Fruit fly (Drosophila melanogaster) whole organism, embryonic: Measurements from ENCODE around the gene CG31922.
A peak's percentile ranks its signal among the peaks of the same experiment; 100 is the strongest.

ENCODE experiments used
- CG10543 ChIP-seq: fragments of 200-800 bp; sonication (Bioruptor generic); optimal IDR thresholded peaks from 3 replicates; lab custom pipeline; 2017; ENCODE audit warnings: missing biosample characterization, mild to moderate bottlenecking, missing genetic modification characterization, moderate library complexity
- CG10654 ChIP-seq: fragments of 200-800 bp; sonication (Bioruptor generic); optimal IDR thresholded peaks from 2 replicates; lab custom pipeline; 2016; ENCODE audit warnings: missing biosample characterization, missing genetic modification characterization
- CG12236 ChIP-seq: fragments of 200-800 bp; sonication (Bioruptor generic); optimal IDR thresholded peaks from 2 replicates; lab custom pipeline; 2016; ENCODE audit warnings: missing biosample characterization, missing genetic modification characterization
- CG14860 ChIP-seq: fragments of 200-800 bp; sonication (Bioruptor generic); IDR thresholded peaks from 3 replicates; pipeline ENCODE4 v1.3.6; 2022; ENCODE audit warnings: missing biosample characterization, missing genetic modification characterization; ENCODE audit not compliant: partially characterized antibody
- CG15601 ChIP-seq: fragments of 200-800 bp; sonication (Bioruptor generic); optimal IDR thresholded peaks from 3 replicates; lab custom pipeline; 2019; ENCODE audit warnings: missing biosample characterization, mild to moderate bottlenecking, missing genetic modification characterization, moderate library complexity
- CG2129 ChIP-seq: fragments of 200-800 bp; sonication (Bioruptor generic); IDR thresholded peaks from 2 replicates; pipeline ENCODE4 v1.3.6; 2022; ENCODE audit warnings: missing biosample characterization, missing genetic modification characterization; ENCODE audit not compliant: partially characterized antibody
- CG2889 ChIP-seq: fragments of 200-800 bp; sonication (Bioruptor generic); IDR thresholded peaks from 3 replicates; pipeline ENCODE4 v1.3.6; 2022; ENCODE audit warnings: missing biosample characterization, missing genetic modification characterization
- CG30403 ChIP-seq: fragments of 200-800 bp; sonication (Bioruptor generic); optimal IDR thresholded peaks from 3 replicates; lab custom pipeline; 2016; ENCODE audit warnings: missing biosample characterization, missing genetic modification characterization
- CG30431 ChIP-seq: fragments of 200-800 bp; sonication (Bioruptor generic); optimal IDR thresholded peaks from 2 replicates; lab custom pipeline; 2017; ENCODE audit warnings: missing biosample characterization, missing genetic modification characterization
- CG31224 ChIP-seq: fragments of 200-800 bp; sonication (Bioruptor generic); IDR thresholded peaks from 2 replicates; pipeline ENCODE4 v1.3.6; 2022; ENCODE audit warnings: missing biosample characterization, missing genetic modification characterization
- CG3726 ChIP-seq: fragments of 200-800 bp; sonication (Bioruptor generic); IDR thresholded peaks from 3 replicates; pipeline ENCODE4, ENCODE4 v1.3.6; 2022; ENCODE audit warnings: missing biosample characterization, missing genetic modification characterization
- CG6765 ChIP-seq: fragments of 200-800 bp; sonication (Bioruptor generic); optimal IDR thresholded peaks from 3 replicates; lab custom pipeline; 2017; ENCODE audit warnings: missing biosample characterization, mild to moderate bottlenecking, missing genetic modification characterization
- CG7839 ChIP-seq: fragments of 200-800 bp; sonication (Bioruptor generic); optimal IDR thresholded peaks from 3 replicates; lab custom pipeline; 2018; ENCODE audit warnings: missing biosample characterization, mild to moderate bottlenecking, missing genetic modification characterization, moderate library complexity
- CG7987 ChIP-seq: fragments of 200-800 bp; sonication (Bioruptor generic); optimal IDR thresholded peaks from 2 replicates; lab custom pipeline; 2018; ENCODE audit warnings: missing biosample characterization, mild to moderate bottlenecking, missing genetic modification characterization, moderate library complexity
- CG8089 ChIP-seq: fragments of 200-800 bp; sonication (Bioruptor generic); optimal IDR thresholded peaks from 3 replicates; lab custom pipeline; 2016; ENCODE audit warnings: missing biosample characterization, missing genetic modification characterization
- CG8478 ChIP-seq: fragments of >200 bp; optimal IDR thresholded peaks from 2 replicates; lab custom pipeline; 2018
- CG9609 ChIP-seq: fragments of 200-800 bp; sonication (Bioruptor generic); optimal IDR thresholded peaks from 3 replicates; lab custom pipeline; 2016; ENCODE audit warnings: missing biosample characterization, missing genetic modification characterization
- CrebB ChIP-seq: fragments of 200-800 bp; sonication (Bioruptor generic); optimal IDR thresholded peaks from 3 replicates; lab custom pipeline; 2018; ENCODE audit warnings: missing biosample characterization, mild to moderate bottlenecking, missing genetic modification characterization
- D ChIP-seq, 2 experiments: fragments of 200-800 bp in 1 of 2; fragments of >200 bp in 1 of 2; sonication (Bioruptor generic) in 1 of 2; optimal IDR thresholded peaks; 2 replicates in 1 of 2; 3 replicates in 1 of 2; lab custom pipeline; 2017; ENCODE audit warnings: mild to moderate bottlenecking in 1 of 2, missing biosample characterization in 1 of 2, missing genetic modification characterization in 1 of 2, missing genetic modification reagents in 1 of 2
- HLH54F ChIP-seq: fragments of 200-800 bp; sonication (Bioruptor generic); optimal IDR thresholded peaks from 3 replicates; lab custom pipeline; 2016; ENCODE audit warnings: missing biosample characterization, missing genetic modification characterization
- Hey ChIP-seq: fragments of 200-800 bp; sonication (Bioruptor generic); optimal IDR thresholded peaks from 3 replicates; lab custom pipeline; 2018; ENCODE audit warnings: missing biosample characterization, mild to moderate bottlenecking, missing genetic modification characterization
- HmgZ ChIP-seq: fragments of 200-800 bp; sonication (Bioruptor generic); optimal IDR thresholded peaks from 2 replicates; lab custom pipeline; 2018; ENCODE audit warnings: missing biosample characterization, mild to moderate bottlenecking, missing genetic modification characterization
- Jarid2 ChIP-seq: fragments of 200-800 bp; sonication (Bioruptor generic); optimal IDR thresholded peaks from 3 replicates; lab custom pipeline; 2017; ENCODE audit warnings: mild to moderate bottlenecking, missing biosample characterization, missing genetic modification reagents, missing genetic modification characterization
- MESR4 ChIP-seq: fragments of 200-800 bp; sonication (Bioruptor generic); optimal IDR thresholded peaks from 2 replicates; lab custom pipeline; 2018; ENCODE audit warnings: missing biosample characterization, mild to moderate bottlenecking, missing genetic modification characterization, moderate library complexity
- Nf-YB ChIP-seq: fragments of 200-800 bp; sonication (Bioruptor generic); optimal IDR thresholded peaks from 3 replicates; lab custom pipeline; 2019; ENCODE audit warnings: missing biosample characterization, mild to moderate bottlenecking, missing genetic modification characterization, moderate library complexity
- Scr ChIP-seq: fragments of 200-800 bp; sonication (Bioruptor generic); IDR thresholded peaks from 2 replicates; pipeline ENCODE4 v1.3.6; 2022; ENCODE audit warnings: missing biosample characterization, missing genetic modification characterization; ENCODE audit not compliant: partially characterized antibody
- Side ChIP-seq: fragments of 200-800 bp; sonication (Bioruptor generic); optimal IDR thresholded peaks from 2 replicates; lab custom pipeline; 2016; ENCODE audit warnings: missing biosample characterization, missing genetic modification characterization
- Six4 ChIP-seq: fragments of 200-800 bp; sonication (Bioruptor generic); optimal IDR thresholded peaks from 2 replicates; lab custom pipeline; 2016; ENCODE audit warnings: missing biosample characterization, missing genetic modification characterization
- Tbp ChIP-seq: fragments of >200 bp; optimal IDR thresholded peaks from 2 replicates; lab custom pipeline; 2018; ENCODE audit warnings: missing biosample characterization, missing genetic modification characterization
- amos ChIP-seq: fragments of 200-800 bp; sonication (Bioruptor generic); IDR thresholded peaks from 2 replicates; pipeline ENCODE4 v1.3.6; 2022; ENCODE audit warnings: missing biosample characterization, missing genetic modification characterization; ENCODE audit not compliant: partially characterized antibody
- bigmax ChIP-seq: fragments of 200-800 bp; sonication (Bioruptor generic); optimal IDR thresholded peaks from 2 replicates; lab custom pipeline; 2018; ENCODE audit warnings: missing biosample characterization, mild to moderate bottlenecking, missing genetic modification characterization
- cad ChIP-seq: fragments of >200 bp; optimal IDR thresholded peaks from 2 replicates; lab custom pipeline; 2017; ENCODE audit warnings: missing biosample characterization, missing genetic modification characterization
- chinmo ChIP-seq: fragments of 200-800 bp; sonication (Bioruptor generic); IDR thresholded peaks from 4 replicates; pipeline ENCODE4 v1.3.6; 2022; ENCODE audit warnings: missing biosample characterization, missing genetic modification characterization; ENCODE audit not compliant: partially characterized antibody
- chn ChIP-seq: fragments of 200-800 bp; sonication (Bioruptor generic); optimal IDR thresholded peaks from 2 replicates; lab custom pipeline; 2016; ENCODE audit warnings: missing biosample characterization, missing genetic modification characterization
- dati ChIP-seq: fragments of 200-800 bp; sonication (Bioruptor generic); IDR thresholded peaks from 2 replicates; pipeline ENCODE4 v1.3.6; 2022; ENCODE audit warnings: missing biosample characterization, missing genetic modification characterization
- dimm ChIP-seq: fragments of 200-800 bp; sonication (Bioruptor generic); IDR thresholded peaks from 2 replicates; pipeline ENCODE4 v1.3.6; 2022; ENCODE audit warnings: missing biosample characterization, missing genetic modification characterization
- fru ChIP-seq: fragments of >200 bp; optimal IDR thresholded peaks from 2 replicates; lab custom pipeline; 2017
- fu2 ChIP-seq: fragments of 200-800 bp; sonication (Bioruptor generic); optimal IDR thresholded peaks from 2 replicates; lab custom pipeline; 2016; ENCODE audit warnings: missing biosample characterization, missing genetic modification characterization
- gfzf ChIP-seq: fragments of 200-800 bp; sonication (Bioruptor generic); optimal IDR thresholded peaks from 2 replicates; lab custom pipeline; 2016; ENCODE audit warnings: missing biosample characterization, mild to moderate bottlenecking, missing genetic modification characterization, moderate library complexity
- gro ChIP-seq: fragments of 200-800 bp; sonication (Bioruptor generic); optimal IDR thresholded peaks from 2 replicates; lab custom pipeline; 2016; ENCODE audit warnings: missing biosample characterization, missing genetic modification characterization
- mam ChIP-seq: fragments of 200-800 bp; sonication (Bioruptor generic); optimal IDR thresholded peaks from 3 replicates; lab custom pipeline; 2016; ENCODE audit warnings: missing biosample characterization, missing genetic modification characterization
- mirr ChIP-seq: fragments of 200-800 bp; sonication (Bioruptor generic); optimal IDR thresholded peaks from 3 replicates; lab custom pipeline; 2018; ENCODE audit warnings: missing biosample characterization, mild to moderate bottlenecking, missing genetic modification characterization
- nerfin-2 ChIP-seq: fragments of 200-800 bp; sonication (Bioruptor generic); IDR thresholded peaks from 2 replicates; pipeline ENCODE4 v1.3.6; 2022; ENCODE audit warnings: missing biosample characterization, missing genetic modification characterization; ENCODE audit not compliant: partially characterized antibody
- otp ChIP-seq: fragments of 200-800 bp; sonication (Bioruptor generic); IDR thresholded peaks from 3 replicates; pipeline ENCODE4, ENCODE4 v1.3.6; 2022; ENCODE audit warnings: missing biosample characterization, missing genetic modification characterization
- pnt ChIP-seq: fragments of 200-800 bp; sonication (Bioruptor generic); optimal IDR thresholded peaks from 3 replicates; lab custom pipeline; 2016; ENCODE audit warnings: missing biosample characterization, missing genetic modification characterization
- prd ChIP-seq, 3 experiments: fragments of >200 bp in 2 of 3; fragments of 200-800 bp in 1 of 3; sonication (Bioruptor generic) in 1 of 3; optimal IDR thresholded peaks in 2 of 3; IDR thresholded peaks in 1 of 3; 2 replicates in 2 of 3; 3 replicates in 1 of 3; pipeline versions ENCODE4 v1.3.6 to Lab custom; 2017 to 2022; ENCODE audit warnings: missing biosample characterization in 1 of 3, missing genetic modification characterization in 1 of 3
- run ChIP-seq: fragments of 200-800 bp; sonication (Bioruptor generic); optimal IDR thresholded peaks from 3 replicates; lab custom pipeline; 2018; ENCODE audit warnings: missing biosample characterization, mild to moderate bottlenecking, missing genetic modification characterization
- sc ChIP-seq, 3 experiments: fragments of >200 bp in 2 of 3; fragments of 200-800 bp in 1 of 3; sonication (Bioruptor generic) in 1 of 3; optimal IDR thresholded peaks; 2 replicates in 2 of 3; 3 replicates in 1 of 3; lab custom pipeline; 2017; ENCODE audit warnings: mild to moderate bottlenecking in 1 of 3, missing biosample characterization in 1 of 3, missing genetic modification characterization in 1 of 3, missing genetic modification reagents in 1 of 3
- sqz ChIP-seq: fragments of 200-800 bp; sonication (Bioruptor generic); optimal IDR thresholded peaks from 3 replicates; lab custom pipeline; 2018; ENCODE audit warnings: missing biosample characterization, mild to moderate bottlenecking, missing genetic modification characterization
- zfh1 ChIP-seq: fragments of 200-800 bp; sonication (Bioruptor generic); IDR thresholded peaks from 3 replicates; pipeline ENCODE4 v1.3.6; 2022; ENCODE audit warnings: missing biosample characterization, missing genetic modification characterization

The CG31922 gene

dm6 chr2L:1147656-1148055 lies 22.3 kb upstream of the CG31922 start (continued):
- no peak for TF ChIP-seq CG30403 (GFP tag; lab: Kevin White, UChicago)
- no peak for TF ChIP-seq HmgZ (tag; lab: Kevin White, UChicago)
- no peak for TF ChIP-seq sqz (GFP tag; lab: Kevin White, UChicago)
- 0 out of 2 replicates have a peak, but pooled peaks have one; percentile 19 for TF ChIP-seq CG2129
- TF ChIP-seq Hey (tag; lab: Kevin White, UChicago), result no peak
- TF ChIP-seq fru, result no peak
- TF ChIP-seq gfzf (GFP tag; lab: Kevin White, UChicago), result no peak
- TF ChIP-seq CG8089 (GFP tag; lab: Kevin White, UChicago), result no peak
- no peak for TF ChIP-seq otp (GFP tag; lab: Robert Waterston, UW)
- TF ChIP-seq zfh1 (GFP tag; lab: Robert Waterston, UW), result no peak
- no peak for TF ChIP-seq HLH54F
- no peak for TF ChIP-seq pnt (GFP tag; lab: Kevin White, UChicago)
- no peak for TF ChIP-seq CG7839 (tag; lab: Kevin White, UChicago)
- TF ChIP-seq Jarid2 (GFP tag; lab: Kevin White, UChicago), result no peak
- no peak for TF ChIP-seq D (optimal IDR thresholded peaks at IDR 0.05; lab: Kevin White, UChicago)
- TF ChIP-seq D (GFP tag; optimal IDR thresholded peaks at IDR 0.05; lab: Kevin White, UChicago), result no peak
- TF ChIP-seq prd (optimal IDR thresholded peaks at IDR 0.05; lab: Kevin White, UChicago), result no peak
- TF ChIP-seq prd (GFP tag; IDR thresholded peaks at IDR 0.05; lab: Robert Waterston, UW), result no peak
- no peak for TF ChIP-seq cad (GFP tag; lab: Kevin White, UChicago)
- no peak for TF ChIP-seq CG6765 (GFP tag; lab: Kevin White, UChicago)
- no peak for TF ChIP-seq dimm (GFP tag; lab: Robert Waterston, UW)
- 0 out of 4 replicates have a peak, but pooled peaks have one; percentile 58 for TF ChIP-seq chinmo
- TF ChIP-seq mam (GFP tag; lab: Kevin White, UChicago), result no peak
- no peak for TF ChIP-seq CG12236 (GFP tag; lab: Kevin White, UChicago)
- no peak for TF ChIP-seq CG8478 (lab: Kevin White, UChicago)
- TF ChIP-seq Nf-YB, result no peak
- TF ChIP-seq amos (GFP tag; lab: Robert Waterston, UW), result no peak; the same call in 1 of the 2 replicates
- no peak for TF ChIP-seq MESR4 (GFP tag; lab: Kevin White, UChicago)
- peak; percentile 58 for TF ChIP-seq Scr (GFP tag; lab: Robert Waterston, UW)
- TF ChIP-seq gro (GFP tag; lab: Kevin White, UChicago), result no peak
- TF ChIP-seq CG10654 (GFP tag; lab: Kevin White, UChicago), result no peak
- TF ChIP-seq nerfin-2 (GFP tag; lab: Robert Waterston, UW), result peak; percentile 74; the same call in 1 of the 2 replicates
- TF ChIP-seq run, result no peak
- TF ChIP-seq dati, result no peak
- no peak for TF ChIP-seq CG30431
- TF ChIP-seq Side, result no peak
- no peak for TF ChIP-seq fu2
- TF ChIP-seq sc (optimal IDR thresholded peaks at IDR 0.05; lab: Kevin White, UChicago), result no peak
- no peak for TF ChIP-seq sc (GFP tag; optimal IDR thresholded peaks at IDR 0.05; lab: Kevin White, UChicago)
- TF ChIP-seq CG3726 (GFP tag; lab: Robert Waterston, UW), result no peak
- TF ChIP-seq CG2889 (GFP tag; lab: Robert Waterston, UW), result no peak
- no peak for TF ChIP-seq Tbp (GFP tag; lab: Kevin White, UChicago)
- TF ChIP-seq CG14860 (GFP tag; lab: Robert Waterston, UW), result peak; percentile 59; the same call in 2 of the 3 replicates
- TF ChIP-seq chn, result no peak
- no peak for TF ChIP-seq bigmax (GFP tag; lab: Kevin White, UChicago)
- peak; percentile 19 for TF ChIP-seq CG15601 (tag; lab: Kevin White, UChicago)
- no peak for TF ChIP-seq CG9609 (GFP tag; lab: Kevin White, UChicago)
- TF ChIP-seq mirr (GFP tag; lab: Kevin White, UChicago), result no peak
- TF ChIP-seq Six4 (GFP tag; lab: Kevin White, UChicago), result no peak
- no peak for TF ChIP-seq CG31224
- no peak for TF ChIP-seq CG7987 (GFP tag; lab: Kevin White, UChicago)
- TF ChIP-seq CG10543 (GFP tag; lab: Kevin White, UChicago), result no peak
- TF ChIP-seq CrebB, result no peak
